Fruit fly (Drosophila melanogaster): ENCODE measurements around the gene CG44303.

CG44303 gene

dm6 chrX:6656023-6656594, 31.1 kb downstream of the CG44303 start (continued):
- TF ChIP-seq Lpt (GFP tag; optimal IDR thresholded peaks at IDR 0.05) (peak; percentile 85), vri (GFP tag; optimal IDR thresholded peaks at IDR 0.05) (peak; percentile 80), Smox (GFP tag; optimal IDR thresholded peaks at IDR 0.05) (peak; percentile 92), CG34406 (GFP tag; optimal IDR thresholded peaks at IDR 0.05) (peak; percentile 89), lz (GFP tag; optimal IDR thresholded peaks at IDR 0.05) (peak; percentile 93), pdm3 (GFP tag; optimal IDR thresholded peaks at IDR 0.05) (peak; percentile 93), salr (GFP tag; optimal IDR thresholded peaks at IDR 0.05) (peak; percentile 73 to 91), dac (GFP tag; optimal IDR thresholded peaks at IDR 0.05) (peak; percentile 89), CG11762 (GFP tag; optimal IDR thresholded peaks at IDR 0.05; ENCODE audit: insufficient read depth) (peak; percentile 89), CG6854 (GFP tag; optimal IDR thresholded peaks at IDR 0.05) (peak; percentile 68), CG32006 (GFP tag; optimal IDR thresholded peaks at IDR 0.05) (peak; percentile 96), CG11902 (GFP tag; optimal IDR thresholded peaks at IDR 0.05) (peak; percentile 88), net (GFP tag; optimal IDR thresholded peaks at IDR 0.05) (peak; percentile 93), fkh (GFP tag; optimal IDR thresholded peaks at IDR 0.05) (peak; percentile 55), Sox14 (GFP tag; optimal IDR thresholded peaks at IDR 0.05) (peak; percentile 91), CG3919 (GFP tag; optimal IDR thresholded peaks at IDR 0.05) (peak; percentile 92)

DNA sequence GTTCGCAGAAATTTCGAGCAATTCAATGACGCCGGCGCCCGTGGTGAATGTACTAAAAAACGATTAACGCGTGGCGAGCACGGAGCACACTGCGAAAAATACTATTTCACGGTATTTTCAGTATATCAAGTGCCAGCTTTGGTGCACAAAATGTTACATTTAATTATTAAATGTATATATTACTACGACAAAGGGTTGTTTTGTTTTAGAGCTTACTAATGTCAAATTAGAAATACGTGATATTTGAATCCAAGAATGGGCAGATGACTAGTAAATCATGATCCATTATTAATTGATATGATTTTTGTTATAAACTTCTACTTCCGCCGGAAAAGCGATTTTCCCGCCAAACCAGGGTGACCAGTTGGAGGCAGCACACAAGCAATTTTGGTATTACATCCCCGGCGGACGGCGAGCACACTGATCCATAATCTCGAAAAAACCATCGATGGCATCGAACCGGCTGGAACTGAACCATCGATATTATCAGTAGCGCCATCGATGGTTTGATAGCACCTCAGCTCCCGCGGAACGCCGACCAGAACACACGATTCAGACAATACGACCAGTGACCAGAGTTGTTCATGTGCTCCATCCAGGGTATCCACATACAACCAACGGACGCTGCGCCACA, 32.9 kb downstream of the CG44303 start, which contains the start of the genes CG3226 and Cdc7:
TSS of gene CG3226 (minus strand) at position 51 of the 634 bp plus-strand sequence.
TSS of gene Cdc7 (plus strand) at position 344 of the 634 bp plus-strand sequence.
- TF ChIP-seq dac (GFP tag; optimal IDR thresholded peaks at IDR 0.05) (peak; percentile 22), CG4318 (GFP tag; optimal IDR thresholded peaks at IDR 0.05) (no peak), CG6792 (GFP tag; optimal IDR thresholded peaks at IDR 0.05) (peak; percentile 64), Eip93F (GFP tag; optimal IDR thresholded peaks at IDR 0.05) (peak; percentile 18), CG10669 (GFP tag; optimal IDR thresholded peaks at IDR 0.05) (peak; percentile 57), esn (GFP tag; optimal IDR thresholded peaks at IDR 0.05) (peak; percentile 76), Lpt (GFP tag; optimal IDR thresholded peaks at IDR 0.05) (peak; percentile 35), topi (GFP tag; optimal IDR thresholded peaks at IDR 0.05) (peak; percentile 70), Met (GFP tag; optimal IDR thresholded peaks at IDR 0.05) (peak; percentile 72), fd85E (GFP tag; optimal IDR thresholded peaks at IDR 0.05) (peak; percentile 46), CG8119 (GFP tag; IDR thresholded peaks at IDR 0.05) (no peak), CG11294 (GFP tag; IDR thresholded peaks at IDR 0.05) (no peak), CG32006 (GFP tag; optimal IDR thresholded peaks at IDR 0.05) (peak; percentile 42), CG3919 (GFP tag; optimal IDR thresholded peaks at IDR 0.05) (peak; percentile 64), CG16779 (tag; optimal IDR thresholded peaks at IDR 0.05) (peak; percentile 31), CG7368 (GFP tag; optimal IDR thresholded peaks at IDR 0.05) (peak; percentile 60), Eip75B (GFP tag; optimal IDR thresholded peaks at IDR 0.05) (peak; percentile 42), Ets21C (GFP tag; optimal IDR thresholded peaks at IDR 0.05) (no peak), CG1621 (tag; optimal IDR thresholded peaks at IDR 0.05) (peak; percentile 51), Ets96B (tag; optimal IDR thresholded peaks at IDR 0.05) (peak; percentile 32), CG15336 (GFP tag; IDR thresholded peaks at IDR 0.05) (no peak), eg (GFP tag; IDR thresholded peaks at IDR 0.05) (peak; percentile 53; the same call in 1 of the 3 replicates), CG11762 (GFP tag; optimal IDR thresholded peaks at IDR 0.05; ENCODE audit: insufficient read depth) (peak; percentile 32), Eip78C (GFP tag) (peak; percentile 91), fd59A (GFP tag; optimal IDR thresholded peaks at IDR 0.05) (peak; percentile 35), CG11902 (GFP tag; optimal IDR thresholded peaks at IDR 0.05) (no peak), CG31627 (GFP tag; optimal IDR thresholded peaks at IDR 0.05) (peak; percentile 50), Sox102F (GFP tag; optimal IDR thresholded peaks at IDR 0.05) (peak; percentile 68), pdm3 (GFP tag; optimal IDR thresholded peaks at IDR 0.05) (peak; percentile 69), Hr4 (GFP tag; optimal IDR thresholded peaks at IDR 0.05) (no peak), fkh (GFP tag; optimal IDR thresholded peaks at IDR 0.05) (peak; percentile 56), Hr38 (GFP tag; optimal IDR thresholded peaks at IDR 0.05) (no peak), achi (GFP tag; optimal IDR thresholded peaks at IDR 0.05) (peak; percentile 64), Sox14 (GFP tag; optimal IDR thresholded peaks at IDR 0.05) (peak; percentile 53), cyc (GFP tag; optimal IDR thresholded peaks at IDR 0.05) (peak; percentile 57), spab (GFP tag; optimal IDR thresholded peaks at IDR 0.05) (peak; percentile 18), CG8319 (GFP tag; optimal IDR thresholded peaks at IDR 0.05) (peak; percentile 55), ss (GFP tag; optimal IDR thresholded peaks at IDR 0.05) (peak; percentile 64 to 78), CG8632 (GFP tag; optimal IDR thresholded peaks at IDR 0.05) (peak; percentile 60), CG9139 (GFP tag; optimal IDR thresholded peaks at IDR 0.05) (peak; percentile 53)

Measured in whole organism, prepupa.